Worm (Caenorhabditis elegans) whole organism, L1 larva: ENCODE results near the gene B0457.6.

Source experiments
- C04F5.9 ChIP-seq: sonication (generic microtip); optimal IDR thresholded peaks from 2 replicates; lab custom pipeline; 2016; ENCODE audit warnings: missing genetic modification characterization, missing compliant biosample characterization
- F16B12.6 ChIP-seq: fragments of 150-350 bp; optimal IDR thresholded peaks from 2 replicates; lab custom pipeline; 2014; ENCODE audit warnings: missing biosample characterization, missing genetic modification characterization
- Y116A8C.19 ChIP-seq: sonication (generic microtip); optimal IDR thresholded peaks from 2 replicates; lab custom pipeline; 2016; ENCODE audit warnings: missing compliant biosample characterization, missing genetic modification characterization, borderline replicate concordance
- aly-2 ChIP-seq: fragments of 150-350 bp; optimal IDR thresholded peaks from 2 replicates; lab custom pipeline; 2014; ENCODE audit warnings: missing biosample characterization, missing genetic modification characterization
- ama-1 ChIP-seq: fragments of 150-350 bp; optimal IDR thresholded peaks from 2 replicates; lab custom pipeline; 2014
- ceh-90 ChIP-seq: sonication (generic microtip); optimal IDR thresholded peaks from 2 replicates; lab custom pipeline; 2016; ENCODE audit warnings: missing genetic modification characterization, missing compliant biosample characterization
- dpl-1 ChIP-seq, 3 experiments: fragments of 150-350 bp in 2 of 3; sonication (generic microtip) in 1 of 3; optimal IDR thresholded peaks; 2 replicates each; lab custom pipeline; 2014 to 2017; ENCODE audit warnings: missing biosample characterization in 3 of 3, missing genetic modification characterization in 3 of 3, missing genetic modification reagents in 3 of 3
- dsc-1 ChIP-seq: sonication (generic microtip); optimal IDR thresholded peaks from 2 replicates; lab custom pipeline; 2016; ENCODE audit warnings: mild to moderate bottlenecking, missing genetic modification characterization, missing compliant biosample characterization
- efl-1 ChIP-seq, 4 experiments: fragments of 150-350 bp; optimal IDR thresholded peaks in 3 of 4; peaks in 1 of 4; 1 replicate in 1 of 4; 2 replicates in 3 of 4; lab custom pipeline; 2014; ENCODE audit warnings: missing biosample characterization in 2 of 4, missing genetic modification characterization in 2 of 4, missing genetic modification reagents in 2 of 4
- ets-5 ChIP-seq: fragments of 200-800 bp; sonication (Bioruptor generic); IDR thresholded peaks from 2 replicates; pipeline ENCODE4 v1.3.6; 2022; ENCODE audit warnings: missing genetic modification characterization, missing compliant biosample characterization
- fkh-4 ChIP-seq: sonication (generic microtip); optimal IDR thresholded peaks from 2 replicates; lab custom pipeline; 2016; ENCODE audit warnings: missing compliant biosample characterization, missing genetic modification characterization, borderline replicate concordance
- hlh-4 ChIP-seq: sonication (generic microtip); optimal IDR thresholded peaks from 2 replicates; lab custom pipeline; 2016; ENCODE audit warnings: mild to moderate bottlenecking, missing genetic modification characterization, missing compliant biosample characterization
- lin-13 ChIP-seq: fragments of 150-350 bp; optimal IDR thresholded peaks from 2 replicates; lab custom pipeline; 2014; ENCODE audit warnings: missing biosample characterization, missing genetic modification reagents, missing genetic modification characterization
- lin-14 ChIP-seq: fragments of 200-800 bp; sonication (Bioruptor generic); optimal IDR thresholded peaks from 2 replicates; lab custom pipeline; 2018; ENCODE audit warnings: mild to moderate bottlenecking, missing genetic modification characterization, moderate library complexity, missing compliant biosample characterization
- lin-35 ChIP-seq, 2 experiments: fragments of 150-350 bp; optimal IDR thresholded peaks; 2 replicates each; lab custom pipeline; 2014; ENCODE audit warnings: missing biosample characterization in 2 of 2, missing genetic modification characterization in 2 of 2, missing genetic modification reagents in 2 of 2
- lin-39 ChIP-seq: fragments of 150-350 bp; optimal IDR thresholded peaks from 2 replicates; lab custom pipeline; 2014; ENCODE audit warnings: missing biosample characterization, missing genetic modification reagents, missing genetic modification characterization
- lir-3 ChIP-seq: sonication (generic microtip); optimal IDR thresholded peaks from 2 replicates; lab custom pipeline; 2016; ENCODE audit warnings: mild to moderate bottlenecking, missing genetic modification characterization, moderate library complexity, missing compliant biosample characterization; ENCODE audit not compliant: poor library complexity
- lsy-2 ChIP-seq, 2 experiments: fragments of 150-350 bp; optimal IDR thresholded peaks; 2 replicates each; lab custom pipeline; 2014; ENCODE audit warnings: missing biosample characterization in 2 of 2, missing genetic modification characterization in 2 of 2
- mep-1 ChIP-seq: fragments of 150-350 bp; optimal IDR thresholded peaks from 2 replicates; lab custom pipeline; 2014; ENCODE audit warnings: missing biosample characterization, missing genetic modification characterization
- nhr-19 ChIP-seq: fragments of 200-800 bp; sonication (Bioruptor generic); conservative IDR thresholded peaks from 2 replicates; pipeline ENCODE4 v1.3.6; 2022; ENCODE audit warnings: missing genetic modification characterization, missing compliant biosample characterization
- nhr-20 ChIP-seq: sonication (generic microtip); optimal IDR thresholded peaks from 2 replicates; lab custom pipeline; 2016; ENCODE audit warnings: mild to moderate bottlenecking, missing genetic modification characterization, missing compliant biosample characterization
- nhr-47 ChIP-seq: sonication (generic microtip); optimal IDR thresholded peaks from 2 replicates; lab custom pipeline; 2016; ENCODE audit warnings: mild to moderate bottlenecking, missing genetic modification characterization, moderate library complexity, missing compliant biosample characterization
- nhr-71 ChIP-seq: sonication (generic microtip); optimal IDR thresholded peaks from 2 replicates; lab custom pipeline; 2016; ENCODE audit warnings: mild to moderate bottlenecking, missing genetic modification characterization, moderate library complexity, missing compliant biosample characterization
- nhr-77 ChIP-seq: fragments of 150-350 bp; optimal IDR thresholded peaks from 2 replicates; lab custom pipeline; 2014; ENCODE audit warnings: missing biosample characterization, missing genetic modification characterization
- nhr-84 ChIP-seq: sonication (generic microtip); optimal IDR thresholded peaks from 2 replicates; lab custom pipeline; 2017; ENCODE audit warnings: missing biosample characterization, missing genetic modification characterization
- nhr-85 ChIP-seq: sonication (generic microtip); peaks from one replicate; lab custom pipeline; 2016; ENCODE audit warnings: missing genetic modification characterization, inconsistent platforms, missing compliant biosample characterization
- nhr-90 ChIP-seq: sonication (generic microtip); optimal IDR thresholded peaks from 2 replicates; lab custom pipeline; 2016; ENCODE audit warnings: mild to moderate bottlenecking, missing genetic modification characterization, missing compliant biosample characterization; ENCODE audit not compliant: poor library complexity
- pag-3 ChIP-seq: sonication (generic microtip); optimal IDR thresholded peaks from 2 replicates; lab custom pipeline; 2017; ENCODE audit warnings: missing genetic modification characterization, mild to moderate bottlenecking, missing compliant biosample characterization, antibody characterized with exemption, borderline replicate concordance; ENCODE audit not compliant: insufficient read depth
- pqm-1 ChIP-seq: sonication (generic microtip); optimal IDR thresholded peaks from 3 replicates; lab custom pipeline; 2017; ENCODE audit warnings: missing biosample characterization, missing genetic modification characterization
- rnt-1 ChIP-seq: sonication (generic microtip); optimal IDR thresholded peaks from 2 replicates; lab custom pipeline; 2016; ENCODE audit warnings: mild to moderate bottlenecking, missing genetic modification characterization, moderate library complexity, missing compliant biosample characterization
- snu-23 ChIP-seq: sonication (generic microtip); optimal IDR thresholded peaks from 2 replicates; lab custom pipeline; 2016; ENCODE audit warnings: missing genetic modification characterization, missing compliant biosample characterization
- swsn-7 ChIP-seq: sonication (generic microtip); optimal IDR thresholded peaks from 2 replicates; lab custom pipeline; 2016; ENCODE audit warnings: missing genetic modification characterization, missing compliant biosample characterization
- unc-130 ChIP-seq: fragments of 150-350 bp; optimal IDR thresholded peaks from 2 replicates; lab custom pipeline; 2017; ENCODE audit warnings: missing biosample characterization, missing genetic modification characterization, inconsistent platforms
- vab-15 ChIP-seq: sonication (generic microtip); optimal IDR thresholded peaks from 2 replicates; lab custom pipeline; 2017; ENCODE audit warnings: missing genotype, mild to moderate bottlenecking, missing genetic modification characterization, missing compliant biosample characterization
- zip-4 ChIP-seq: fragments of 200-800 bp; sonication (Bioruptor generic); optimal IDR thresholded peaks from 2 replicates; lab custom pipeline; 2018; ENCODE audit warnings: mild to moderate bottlenecking, missing genetic modification characterization, moderate library complexity, missing compliant biosample characterization

The B0457.6 gene

ce11 chrII:8959081-8959480, 36.9 kb downstream of the B0457.6 start (continued):
- TF ChIP-seq unc-130 (tag; lab: Kevin White, UChicago) (peak; percentile 92), vab-15 (tag; lab: Kevin White, UChicago) (no peak), C04F5.9 (tag; lab: Kevin White, UChicago) (no peak), rnt-1 (tag; lab: Kevin White, UChicago) (peak; percentile 74), pqm-1 (tag; lab: Kevin White, UChicago) (no peak)

- TF ChIP-seq dsc-1 (tag; lab: Kevin White, UChicago) (peak; percentile 1), Y116A8C.19 (tag; lab: Kevin White, UChicago) (no peak)
Observed at ce11 chrII:8960414-8960813, 38.2 kb downstream of the B0457.6 start, which contains the start of gene cal-2. cal-2 (plus strand) TSS chrII:8960714.

DNA sequence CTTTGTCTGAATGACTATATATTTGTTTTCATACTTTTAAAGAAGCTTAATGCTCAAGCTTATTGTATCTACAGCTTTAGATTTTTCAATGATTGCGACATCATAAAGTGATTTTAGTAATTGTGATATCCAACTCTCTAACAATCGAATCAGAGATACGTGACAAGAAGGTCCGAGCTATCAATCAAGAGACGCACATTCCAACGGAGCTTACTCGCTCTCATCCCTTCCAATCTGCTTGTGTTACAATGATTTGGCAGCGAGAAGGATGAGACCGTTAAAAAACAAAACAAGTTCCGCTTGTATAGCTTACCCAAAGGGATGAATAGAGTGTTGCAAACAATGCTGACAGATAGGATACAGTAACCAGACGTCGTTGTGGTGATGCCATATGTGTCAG, 39.2 kb downstream of the B0457.6 start:
- TF ChIP-seq ets-5 (GFP tag; lab: Robert Waterston, UW) (no peak), F16B12.6 (tag; lab: Kevin White, UChicago) (no peak), lsy-2 (tag; optimal IDR thresholded peaks at IDR 0.05; lab: Kevin White, UChicago) (no peak), nhr-20 (tag; lab: Kevin White, UChicago) (no peak), pag-3 (tag; lab: Kevin White, UChicago) (no peak), hlh-4 (tag; lab: Kevin White, UChicago) (no peak), nhr-71 (tag; lab: Kevin White, UChicago) (peak; percentile 15), ama-1 (lab: Kevin White, UChicago) (peak; percentile 9), nhr-77 (tag; lab: Kevin White, UChicago) (no peak), rnt-1 (tag; lab: Kevin White, UChicago) (peak; percentile 62), lin-39 (tag; lab: Kevin White, UChicago) (no peak), zip-4 (GFP tag; lab: Kevin White, UChicago) (no peak), aly-2 (no peak), efl-1 (optimal IDR thresholded peaks at IDR 0.05; lab: Kevin White, UChicago) (no peak), efl-1 (GFP tag; optimal IDR thresholded peaks at IDR 0.05 in 1 of 2; lab: Kevin White, UChicago) (peak in 1 of 2 experiments; percentile 65), nhr-84 (tag; lab: Kevin White, UChicago) (no peak), lin-13 (GFP tag; lab: Kevin White, UChicago) (no peak), unc-130 (tag; lab: Kevin White, UChicago) (peak; percentile 42), snu-23 (no peak), lir-3 (tag; lab: Kevin White, UChicago) (no peak), lin-14 (peak; percentile 42)
- TF ChIP-seq, all 84 proteins: peak for 6

DNA sequence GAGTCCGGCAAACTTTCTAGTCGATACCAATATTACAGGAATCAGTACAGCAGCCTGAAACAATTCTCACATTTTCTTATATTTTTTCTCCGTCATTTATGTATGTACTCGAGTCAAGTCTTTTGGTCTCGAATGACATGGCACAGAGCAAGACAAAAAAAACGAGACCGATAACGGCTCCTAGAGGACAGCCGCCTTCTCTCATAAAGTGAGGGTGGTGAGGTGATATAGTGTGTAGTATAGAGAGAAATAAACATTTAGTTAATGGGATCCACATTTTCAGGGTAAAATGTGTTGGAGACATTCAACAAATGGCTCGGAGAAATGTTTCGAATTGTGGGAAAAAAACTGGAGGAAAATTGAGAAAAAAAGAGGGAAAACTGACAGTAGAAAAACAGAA, 40.0 kb downstream of the B0457.6 start:
- TF ChIP-seq vab-15 (tag; lab: Kevin White, UChicago) (no peak), ceh-90 (tag; lab: Kevin White, UChicago) (no peak), rnt-1 (tag; lab: Kevin White, UChicago) (peak; percentile 71), aly-2 (peak; percentile 53), dpl-1 (GFP tag; optimal IDR thresholded peaks at IDR 0.05; lab: Kevin White, UChicago) (peak in 1 of 3 experiments; percentile 1), lin-39 (tag; lab: Kevin White, UChicago) (peak; percentile 45), unc-130 (tag; lab: Kevin White, UChicago) (peak; percentile 29), nhr-19 (peak; percentile 54), mep-1 (tag; lab: Kevin White, UChicago) (peak; percentile 22), lin-13 (GFP tag; lab: Kevin White, UChicago) (no peak), snu-23 (peak; percentile 46), nhr-47 (peak; percentile 23), lsy-2 (tag; optimal IDR thresholded peaks at IDR 0.05; lab: Kevin White, UChicago) (peak; percentile 7 to 48), nhr-85 (tag; lab: Kevin White, UChicago) (no peak), dsc-1 (tag; lab: Kevin White, UChicago) (peak; percentile 84), efl-1 (optimal IDR thresholded peaks at IDR 0.05; lab: Kevin White, UChicago) (peak; percentile 9 to 12), efl-1 (GFP tag; optimal IDR thresholded peaks at IDR 0.05 in 1 of 2; lab: Kevin White, UChicago) (peak in 1 of 2 experiments; percentile 54), swsn-7 (tag; lab: Kevin White, UChicago) (peak; percentile 21), fkh-4 (tag; lab: Kevin White, UChicago) (peak; percentile 62), nhr-71 (tag; lab: Kevin White, UChicago) (peak; percentile 74), lin-14 (peak; percentile 94), nhr-90 (tag; lab: Kevin White, UChicago) (no peak), lin-35 (GFP tag; optimal IDR thresholded peaks at IDR 0.05; lab: Kevin White, UChicago) (peak in 1 of 2 experiments; percentile 24)
